Fruit fly (Drosophila melanogaster) whole organism, embryonic: ENCODE data around the gene Usp30.

Experiments used
- Atf6 ChIP-seq: fragments of 200-800 bp; sonication (Bioruptor generic); IDR thresholded peaks from 2 replicates; pipeline ENCODE4 v1.3.6; 2022; ENCODE audit warnings: missing biosample characterization, missing genetic modification characterization
- Bgb ChIP-seq: fragments of 200-800 bp; sonication (Bioruptor generic); IDR thresholded peaks from 2 replicates; pipeline ENCODE4 v1.3.6; 2022; ENCODE audit warnings: missing biosample characterization, missing genetic modification characterization; ENCODE audit not compliant: partially characterized antibody
- CG10431 ChIP-seq: fragments of 200-800 bp; sonication (Bioruptor generic); optimal IDR thresholded peaks from 3 replicates; lab custom pipeline; 2018; ENCODE audit warnings: missing biosample characterization, mild to moderate bottlenecking, missing genetic modification characterization
- CG11723 ChIP-seq: fragments of 200-800 bp; sonication (Bioruptor generic); optimal IDR thresholded peaks from 2 replicates; lab custom pipeline; 2017; ENCODE audit warnings: missing biosample characterization, mild to moderate bottlenecking, missing genetic modification characterization
- CG12942 ChIP-seq: fragments of 200-800 bp; sonication (Bioruptor generic); optimal IDR thresholded peaks from 3 replicates; lab custom pipeline; 2016; ENCODE audit warnings: missing biosample characterization, missing genetic modification characterization
- CG13894 ChIP-seq: fragments of 200-800 bp; sonication (Bioruptor generic); optimal IDR thresholded peaks from 3 replicates; lab custom pipeline; 2018; ENCODE audit warnings: missing biosample characterization, mild to moderate bottlenecking, missing genetic modification characterization, moderate library complexity
- CG1647 ChIP-seq: fragments of 200-800 bp; sonication (Bioruptor generic); optimal IDR thresholded peaks from 3 replicates; lab custom pipeline; 2016; ENCODE audit warnings: missing biosample characterization, missing genetic modification characterization
- CG16813 ChIP-seq: fragments of 200-800 bp; sonication (Bioruptor generic); IDR thresholded peaks from 3 replicates; pipeline ENCODE4 v1.3.6; 2022; ENCODE audit warnings: missing biosample characterization, missing genetic modification characterization; ENCODE audit not compliant: partially characterized antibody
- CG17829 ChIP-seq: fragments of 200-800 bp; optimal IDR thresholded peaks from 2 replicates; lab custom pipeline; 2019; ENCODE audit warnings: missing biosample characterization, mild to moderate bottlenecking, missing genetic modification characterization, moderate library complexity
- CG31388 ChIP-seq: fragments of 200-800 bp; sonication (Bioruptor generic); optimal IDR thresholded peaks from 2 replicates; lab custom pipeline; 2016; ENCODE audit warnings: missing biosample characterization, missing genetic modification characterization
- CG32772 ChIP-seq: fragments of 200-800 bp; sonication (Bioruptor generic); IDR thresholded peaks from 2 replicates; pipeline ENCODE4 v1.3.6; 2022; ENCODE audit warnings: missing biosample characterization, missing genetic modification characterization
- CG4854 ChIP-seq: fragments of 200-800 bp; sonication (Bioruptor generic); optimal IDR thresholded peaks from 2 replicates; lab custom pipeline; 2016; ENCODE audit warnings: missing biosample characterization, missing genetic modification characterization, inconsistent platforms
- CG8281 ChIP-seq: fragments of 200-800 bp; sonication (Bioruptor generic); optimal IDR thresholded peaks from 2 replicates; lab custom pipeline; 2018; ENCODE audit warnings: missing biosample characterization, mild to moderate bottlenecking, missing genetic modification characterization, moderate library complexity
- CG8359 ChIP-seq: fragments of 200-800 bp; sonication (Bioruptor generic); optimal IDR thresholded peaks from 2 replicates; lab custom pipeline; 2017; ENCODE audit warnings: missing biosample characterization, mild to moderate bottlenecking, missing genetic modification characterization, borderline replicate concordance
- CG9609 ChIP-seq: fragments of 200-800 bp; sonication (Bioruptor generic); optimal IDR thresholded peaks from 3 replicates; lab custom pipeline; 2016; ENCODE audit warnings: missing biosample characterization, missing genetic modification characterization
- CoRest ChIP-seq: fragments of 200-800 bp; sonication (Bioruptor generic); optimal IDR thresholded peaks from 3 replicates; lab custom pipeline; 2018; ENCODE audit warnings: missing biosample characterization, mild to moderate bottlenecking, missing genetic modification characterization, moderate library complexity
- ERR ChIP-seq: fragments of 200-800 bp; sonication (Bioruptor generic); optimal IDR thresholded peaks from 2 replicates; lab custom pipeline; 2016; ENCODE audit warnings: missing biosample characterization, missing genetic modification characterization
- GATAe ChIP-seq: fragments of 200-800 bp; sonication (Bioruptor generic); conservative IDR thresholded peaks from 2 replicates; pipeline ENCODE4 v1.3.6; 2022; ENCODE audit warnings: missing biosample characterization, missing genetic modification characterization
- H15 ChIP-seq: fragments of 200-800 bp; sonication (Bioruptor generic); IDR thresholded peaks from 3 replicates; pipeline ENCODE4 v1.3.6; 2022; ENCODE audit warnings: missing biosample characterization, missing genetic modification characterization
- HLH4C ChIP-seq: fragments of 200-800 bp; sonication (Bioruptor generic); IDR thresholded peaks from 3 replicates; pipeline ENCODE4 v1.3.6; 2022; ENCODE audit warnings: missing biosample characterization, missing genetic modification characterization; ENCODE audit not compliant: partially characterized antibody
- Neu2 ChIP-seq: fragments of 200-800 bp; sonication (Bioruptor generic); optimal IDR thresholded peaks from 3 replicates; lab custom pipeline; 2016; ENCODE audit warnings: missing biosample characterization, missing genetic modification characterization, borderline replicate concordance
- Nf-YA ChIP-seq: fragments of 200-800 bp; sonication (Bioruptor generic); IDR thresholded peaks from 2 replicates; pipeline ENCODE4 v1.3.6; 2022; ENCODE audit warnings: missing biosample characterization, missing genetic modification characterization
- Opbp ChIP-seq: fragments of 200-800 bp; sonication (Bioruptor generic); IDR thresholded peaks from 3 replicates; pipeline ENCODE4 v1.3.6; 2022; ENCODE audit warnings: missing biosample characterization, missing genetic modification characterization; ENCODE audit not compliant: partially characterized antibody
- PHDP ChIP-seq: fragments of 200-800 bp; sonication (Bioruptor generic); optimal IDR thresholded peaks from 3 replicates; lab custom pipeline; 2018; ENCODE audit warnings: missing biosample characterization, mild to moderate bottlenecking, missing genetic modification characterization, moderate library complexity
- Pdp1 ChIP-seq, 2 experiments: fragments of 200-800 bp; sonication (Bioruptor generic); optimal IDR thresholded peaks; 3 replicates each; lab custom pipeline; 2016; ENCODE audit warnings: missing biosample characterization in 2 of 2, missing genetic modification characterization in 2 of 2, mild to moderate bottlenecking in 1 of 2, moderate library complexity in 1 of 2
- Usf ChIP-seq: fragments of 200-800 bp; sonication (Bioruptor generic); optimal IDR thresholded peaks from 2 replicates; lab custom pipeline; 2017; ENCODE audit warnings: missing genotype, missing biosample characterization, missing genetic modification characterization
- ab ChIP-seq: fragments of 200-800 bp; sonication (Bioruptor generic); optimal IDR thresholded peaks from 2 replicates; lab custom pipeline; 2016; ENCODE audit warnings: missing biosample characterization, missing genetic modification characterization
- ac ChIP-seq: fragments of 200-800 bp; sonication (Bioruptor generic); optimal IDR thresholded peaks from 3 replicates; lab custom pipeline; 2017; ENCODE audit warnings: missing biosample characterization, mild to moderate bottlenecking, missing genetic modification characterization
- bigmax ChIP-seq: fragments of 200-800 bp; sonication (Bioruptor generic); optimal IDR thresholded peaks from 2 replicates; lab custom pipeline; 2018; ENCODE audit warnings: missing biosample characterization, mild to moderate bottlenecking, missing genetic modification characterization
- bsh ChIP-seq, 2 experiments: fragments of 200-800 bp; sonication (Bioruptor generic); optimal IDR thresholded peaks; 2 replicates each; lab custom pipeline; 2017 to 2018; ENCODE audit warnings: mild to moderate bottlenecking in 2 of 2, missing biosample characterization in 2 of 2, missing genetic modification characterization in 2 of 2, moderate library complexity in 1 of 2
- caup ChIP-seq: fragments of 200-800 bp; sonication (Bioruptor generic); optimal IDR thresholded peaks from 3 replicates; lab custom pipeline; 2017; ENCODE audit warnings: missing biosample characterization, mild to moderate bottlenecking, missing genetic modification characterization, moderate library complexity; ENCODE audit not compliant: severe bottlenecking
- ci ChIP-seq: fragments of 200-800 bp; sonication (Bioruptor generic); IDR thresholded peaks from 3 replicates; pipeline ENCODE4 v1.3.6; 2022; ENCODE audit warnings: missing biosample characterization, missing genetic modification characterization
- da ChIP-seq: fragments of 200-800 bp; sonication (Bioruptor generic); optimal IDR thresholded peaks from 2 replicates; lab custom pipeline; 2016; ENCODE audit warnings: missing biosample characterization, missing genetic modification characterization
- dysf ChIP-seq: fragments of 200-800 bp; sonication (Bioruptor generic); IDR thresholded peaks from 3 replicates; pipeline ENCODE4 v1.3.6; 2022; ENCODE audit warnings: missing biosample characterization, missing genetic modification characterization
- en ChIP-seq: fragments of 200-800 bp; sonication (Bioruptor generic); optimal IDR thresholded peaks from 2 replicates; lab custom pipeline; 2016; ENCODE audit warnings: missing biosample characterization, missing genetic modification characterization
- fd96Cb ChIP-seq: fragments of 200-800 bp; sonication (Bioruptor generic); optimal IDR thresholded peaks from 2 replicates; lab custom pipeline; 2018; ENCODE audit warnings: missing biosample characterization, mild to moderate bottlenecking, missing genetic modification characterization, moderate library complexity
- her ChIP-seq: fragments of 200-800 bp; sonication (Bioruptor generic); optimal IDR thresholded peaks from 2 replicates; lab custom pipeline; 2016; ENCODE audit warnings: missing biosample characterization, missing genetic modification characterization
- lbe ChIP-seq: fragments of 200-800 bp; sonication (Bioruptor generic); optimal IDR thresholded peaks from 2 replicates; lab custom pipeline; 2016; ENCODE audit warnings: missing biosample characterization, mild to moderate bottlenecking, missing genetic modification characterization
- lola ChIP-seq, 3 experiments: fragments of >200 bp in 2 of 3; fragments of 200-800 bp in 1 of 3; sonication (Bioruptor generic) in 1 of 3; optimal IDR thresholded peaks; 2 replicates each; lab custom pipeline; 2017 to 2019; ENCODE audit warnings: missing biosample characterization in 3 of 3, missing genetic modification characterization in 3 of 3, mild to moderate bottlenecking in 1 of 3, moderate library complexity in 1 of 3
- mam ChIP-seq: fragments of 200-800 bp; sonication (Bioruptor generic); optimal IDR thresholded peaks from 3 replicates; lab custom pipeline; 2016; ENCODE audit warnings: missing biosample characterization, missing genetic modification characterization
- nerfin-2 ChIP-seq: fragments of 200-800 bp; sonication (Bioruptor generic); IDR thresholded peaks from 2 replicates; pipeline ENCODE4 v1.3.6; 2022; ENCODE audit warnings: missing biosample characterization, missing genetic modification characterization; ENCODE audit not compliant: partially characterized antibody
- nmo ChIP-seq: fragments of 200-800 bp; sonication (Bioruptor generic); optimal IDR thresholded peaks from 2 replicates; lab custom pipeline; 2018; ENCODE audit warnings: missing biosample characterization, mild to moderate bottlenecking, missing genetic modification characterization, moderate library complexity
- otp ChIP-seq: fragments of 200-800 bp; sonication (Bioruptor generic); IDR thresholded peaks from 3 replicates; pipeline ENCODE4, ENCODE4 v1.3.6; 2022; ENCODE audit warnings: missing biosample characterization, missing genetic modification characterization
- pfk ChIP-seq: fragments of 200-800 bp; sonication (Bioruptor generic); optimal IDR thresholded peaks from 2 replicates; lab custom pipeline; 2018; ENCODE audit warnings: missing biosample characterization, mild to moderate bottlenecking, missing genetic modification characterization, moderate library complexity
- pho ChIP-seq: fragments of 200-800 bp; sonication (Bioruptor generic); optimal IDR thresholded peaks from 2 replicates; lab custom pipeline; 2016; ENCODE audit warnings: missing biosample characterization, missing genetic modification characterization
- ranshi ChIP-seq: fragments of 200-800 bp; sonication (Bioruptor generic); IDR thresholded peaks from 2 replicates; pipeline ENCODE4 v1.3.6; 2022; ENCODE audit warnings: missing biosample characterization, missing genetic modification characterization
- unpg ChIP-seq: fragments of 200-800 bp; sonication (Bioruptor generic); optimal IDR thresholded peaks from 3 replicates; lab custom pipeline; 2018; ENCODE audit warnings: missing biosample characterization, mild to moderate bottlenecking, missing genetic modification characterization, moderate library complexity
- vnd ChIP-seq: fragments of 200-800 bp; sonication (Bioruptor generic); IDR thresholded peaks from 3 replicates; pipeline ENCODE4 v1.3.6; 2022; ENCODE audit warnings: missing biosample characterization, missing genetic modification characterization; ENCODE audit not compliant: partially characterized antibody

The Usp30 gene

DNA sequence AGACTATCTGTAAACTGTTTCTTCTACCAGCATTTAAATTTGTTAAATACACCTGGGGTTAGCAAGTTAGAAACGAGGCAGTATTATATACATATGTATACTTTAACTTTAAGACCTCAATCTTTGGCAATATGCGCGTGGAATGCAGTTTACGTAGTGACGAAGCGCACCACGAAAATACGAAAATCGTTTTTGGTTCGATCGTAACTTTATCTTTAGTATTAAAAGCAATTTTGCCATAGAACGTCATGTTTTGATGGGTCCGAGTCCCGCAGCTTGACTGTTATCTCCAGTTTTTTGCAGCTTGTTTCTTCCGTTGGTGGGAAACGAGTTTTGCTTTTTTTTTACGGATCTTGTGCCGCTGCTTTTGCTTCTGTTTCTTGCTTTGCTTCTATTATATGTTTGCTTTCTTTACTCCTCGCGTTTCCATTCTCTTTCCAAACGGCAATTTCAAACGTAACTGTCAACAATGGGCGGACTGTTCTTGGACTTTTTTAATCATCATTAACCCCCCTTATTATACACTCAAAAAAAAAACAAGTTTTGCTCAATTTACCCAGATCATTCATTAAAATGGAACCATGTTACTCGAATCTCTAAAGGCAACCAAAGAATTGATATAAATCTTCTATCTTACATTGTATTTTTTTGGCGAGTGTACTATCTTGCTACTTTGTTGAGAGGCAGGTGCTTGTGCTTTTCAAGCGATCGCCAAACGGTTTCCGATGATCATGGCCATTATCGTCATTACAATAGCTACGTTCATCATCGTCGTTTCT lies 12.3 kb upstream of the Usp30 start (continued):
- TF ChIP-seq CG13894 (tag; lab: Kevin White, UChicago) (no peak), Atf6 (GFP tag; lab: Robert Waterston, UW) (peak; percentile 66), nerfin-2 (GFP tag; lab: Robert Waterston, UW) (no peak), ci (no peak), lbe (no peak), caup (GFP tag; lab: Kevin White, UChicago) (peak; percentile 28), CG17829 (tag; lab: Kevin White, UChicago) (no peak), nmo (peak; percentile 28), ab (no peak), CG31388 (no peak), CG4854 (GFP tag; lab: Kevin White, UChicago) (no peak), mam (GFP tag; lab: Kevin White, UChicago) (peak; percentile 57), ERR (GFP tag; lab: Kevin White, UChicago) (no peak), Bgb (GFP tag; lab: Robert Waterston, UW) (no peak), GATAe (no peak), en (GFP tag; lab: Kevin White, UChicago) (no peak), her (GFP tag; lab: Kevin White, UChicago) (peak; percentile 38), CG1647 (peak; percentile 5), otp (GFP tag; lab: Robert Waterston, UW) (no peak), Opbp (GFP tag; lab: Robert Waterston, UW) (no peak), Pdp1 (GFP tag; optimal IDR thresholded peaks at IDR 0.05; lab: Kevin White, UChicago) (peak in 1 of 2 experiments; percentile 36), CG12942 (GFP tag; lab: Kevin White, UChicago) (peak; percentile 5), CG11723 (no peak), Nf-YA (no peak), fd96Cb (tag; lab: Kevin White, UChicago) (peak; percentile 11), Usf (GFP tag; lab: Kevin White, UChicago) (peak; percentile 13), CG8281 (tag; lab: Kevin White, UChicago) (no peak), pho (peak; percentile 62), unpg (GFP tag; lab: Kevin White, UChicago) (peak; percentile 54), bigmax (GFP tag; lab: Kevin White, UChicago) (no peak), da (GFP tag; lab: Kevin White, UChicago) (no peak), CG10431 (GFP tag; lab: Kevin White, UChicago) (no peak), CG16813 (GFP tag; lab: Robert Waterston, UW) (no peak), ac (GFP tag; lab: Kevin White, UChicago) (no peak), PHDP (tag; lab: Kevin White, UChicago) (peak; percentile 45), H15 (GFP tag; lab: Robert Waterston, UW) (no peak), ranshi (GFP tag; lab: Robert Waterston, UW) (peak; percentile 61), lola (GFP tag; optimal IDR thresholded peaks at IDR 0.05; lab: Kevin White, UChicago) (no peak), pfk (GFP tag; lab: Kevin White, UChicago) (no peak), CG9609 (no peak), HLH4C (GFP tag; lab: Robert Waterston, UW) (no peak), CG32772 (GFP tag; lab: Robert Waterston, UW) (0 out of 2 replicates have a peak, but pooled peaks have one; percentile 31), CG8359 (no peak), bsh (GFP tag; optimal IDR thresholded peaks at IDR 0.05; lab: Kevin White, UChicago) (peak; percentile 33 to 58), dysf (GFP tag; lab: Robert Waterston, UW) (peak; percentile 52; the same call in 2 of the 3 replicates), vnd (GFP tag; lab: Robert Waterston, UW) (no peak), CoRest (tag; lab: Kevin White, UChicago) (peak; percentile 24), Neu2 (GFP tag; lab: Kevin White, UChicago) (no peak)
